Worm (Caenorhabditis elegans): ENCODE measurements around the gene gpcp-2.

Gene gpcp-2

DNA sequence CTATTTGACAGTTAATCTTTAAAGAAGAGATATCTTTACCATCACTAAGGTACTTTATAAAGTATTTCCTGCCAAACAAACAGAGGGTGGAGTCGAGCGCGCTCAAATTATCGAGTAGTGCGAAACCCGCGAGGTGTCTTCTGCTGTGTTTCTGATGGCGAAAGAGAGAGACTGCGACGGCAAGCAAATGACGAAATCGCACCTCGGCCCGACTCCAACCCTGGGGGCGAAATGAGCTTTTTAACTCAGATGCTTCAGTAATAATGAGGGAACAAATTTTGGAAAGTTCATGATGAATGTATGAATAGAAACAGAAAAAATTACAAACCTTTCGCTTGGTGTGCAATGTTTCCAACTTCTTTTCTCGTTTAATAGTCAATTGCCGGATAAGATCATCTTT, 18.4 kb upstream of the gpcp-2 start:
- peak; percentile 25 for TF ChIP-seq ceh-39 (tag; optimal IDR thresholded peaks at IDR 0.05)
- TF ChIP-seq ceh-83 (GFP tag; optimal IDR thresholded peaks at IDR 0.05) = peak; percentile 37
- TF ChIP-seq unc-62 (GFP tag; optimal IDR thresholded peaks at IDR 0.05) = no peak
- no peak for TF ChIP-seq elt-1 (tag; optimal IDR thresholded peaks at IDR 0.05; ENCODE audit: borderline replicate concordance, insufficient read depth)
- peak; percentile 27 for TF ChIP-seq drap-1 (GFP tag; optimal IDR thresholded peaks at IDR 0.05)
- peak; percentile 17 for TF ChIP-seq sptf-1 (tag; optimal IDR thresholded peaks at IDR 0.05)

DNA sequence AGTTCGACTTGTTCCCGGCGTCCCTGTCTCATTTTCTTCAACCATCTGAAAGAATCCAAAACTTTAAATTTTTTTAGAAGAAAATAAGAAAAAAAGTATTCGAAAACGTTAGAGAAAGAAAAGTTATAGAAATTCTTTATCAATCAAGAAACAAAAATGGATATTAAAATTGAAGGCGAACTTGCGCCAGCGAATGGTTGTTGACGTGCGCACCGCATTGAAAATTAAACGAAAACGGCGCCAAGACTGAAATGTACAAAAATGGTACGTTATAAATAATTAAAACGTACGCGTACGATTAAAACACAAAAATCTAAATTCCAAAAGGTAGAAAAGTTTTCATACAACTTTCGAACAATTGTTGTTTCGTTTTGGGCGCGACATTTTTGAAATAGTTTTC, 13.6 kb upstream of the gpcp-2 start, which contains the start of gene K02C4.3:
TSS of gene K02C4.3 (minus strand) at position 51 of the 400 bp plus-strand sequence.
- TF ChIP-seq mep-1 (tag; optimal IDR thresholded peaks at IDR 0.05) (peak; percentile 60), lsy-2 (tag; optimal IDR thresholded peaks at IDR 0.05) (peak; percentile 63), ceh-83 (GFP tag; optimal IDR thresholded peaks at IDR 0.05) (no peak)

DNA sequence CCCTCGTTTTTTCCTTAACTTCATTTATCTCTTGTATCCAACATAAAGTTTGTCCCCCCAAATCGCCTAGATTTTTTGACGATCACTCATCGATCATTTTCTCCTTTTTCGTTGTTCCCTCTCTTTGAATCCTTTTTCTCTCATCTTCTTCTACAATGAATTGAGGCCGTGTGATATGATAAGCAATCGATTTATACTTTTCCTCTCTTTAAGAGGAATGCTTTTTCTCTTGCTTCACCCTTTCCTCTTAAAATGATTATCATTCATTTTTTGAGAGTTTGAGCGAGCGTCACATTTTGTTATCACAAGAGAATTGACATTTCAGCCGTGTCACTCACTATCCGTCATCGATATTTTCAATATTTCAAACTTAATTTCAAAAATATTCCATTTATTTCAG, 4.9 kb upstream of the gpcp-2 start, which contains the start of gene K02C4.5:
TSS of gene K02C4.5 (plus strand) at position 395 of the 400 bp plus-strand sequence.
- TF ChIP-seq elt-3 (tag; optimal IDR thresholded peaks at IDR 0.05) (no peak), nhr-12 (tag; optimal IDR thresholded peaks at IDR 0.05) (no peak), nhr-237 (tag; optimal IDR thresholded peaks at IDR 0.05) (no peak), ceh-39 (tag; optimal IDR thresholded peaks at IDR 0.05) (no peak), ceh-43 (GFP tag; optimal IDR thresholded peaks at IDR 0.05) (no peak), mls-2 (tag; optimal IDR thresholded peaks at IDR 0.05) (no peak), ham-2 (GFP tag; optimal IDR thresholded peaks at IDR 0.05) (no peak), pha-4 (tag; optimal IDR thresholded peaks at IDR 0.05) (no peak), mab-5 (tag; optimal IDR thresholded peaks at IDR 0.05) (no peak), drap-1 (GFP tag; optimal IDR thresholded peaks at IDR 0.05) (no peak), ztf-11 (tag; optimal IDR thresholded peaks at IDR 0.05) (no peak), sptf-1 (tag; optimal IDR thresholded peaks at IDR 0.05) (no peak), flh-1 (GFP tag; optimal IDR thresholded peaks at IDR 0.05) (no peak), nhr-2 (tag; optimal IDR thresholded peaks at IDR 0.05) (no peak)

DNA sequence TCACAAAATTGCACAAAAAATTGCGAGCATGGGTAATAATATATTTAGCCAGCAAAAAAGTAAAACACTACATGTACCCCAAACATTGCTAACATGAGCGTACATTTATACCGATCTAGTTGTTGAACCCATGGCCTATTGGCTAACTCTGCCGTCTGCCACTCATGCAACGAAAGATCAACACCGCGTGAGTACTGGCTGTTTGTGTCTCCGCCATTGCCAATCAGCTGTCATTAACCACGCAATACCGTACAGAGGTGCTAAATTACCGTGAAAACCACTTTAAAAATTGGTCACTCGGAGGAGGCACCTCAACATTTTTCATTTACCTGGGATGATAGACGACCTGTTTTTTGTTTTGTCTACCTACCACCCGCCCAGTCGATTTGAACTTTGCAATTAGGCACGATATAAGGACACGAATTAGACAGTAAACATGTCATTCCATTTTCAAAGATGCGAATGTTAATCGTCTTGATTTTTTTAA, 2.2 kb upstream of the gpcp-2 start, which contains the start of gene K02C4.2:
TSS of gene K02C4.2 (plus strand) at position 437 of the 487 bp plus-strand sequence.
- TF ChIP-seq M03D4.4 (tag; optimal IDR thresholded peaks at IDR 0.05) (peak; percentile 79), ceh-43 (GFP tag; optimal IDR thresholded peaks at IDR 0.05) (peak; percentile 63), mls-2 (tag; optimal IDR thresholded peaks at IDR 0.05) (peak; percentile 81), cnd-1 (tag; optimal IDR thresholded peaks at IDR 0.05) (peak; percentile 86), nhr-237 (tag; optimal IDR thresholded peaks at IDR 0.05) (no peak), hlh-1 (tag; optimal IDR thresholded peaks at IDR 0.05) (peak; percentile 8), ceh-83 (GFP tag; optimal IDR thresholded peaks at IDR 0.05) (peak; percentile 89), tbx-8 (GFP tag; optimal IDR thresholded peaks at IDR 0.05) (peak; percentile 59), bed-3 (GFP tag; optimal IDR thresholded peaks at IDR 0.05) (peak; percentile 12), zip-8 (tag; optimal IDR thresholded peaks at IDR 0.05) (peak; percentile 23), unc-120 (tag; optimal IDR thresholded peaks at IDR 0.05; ENCODE audit: poor library complexity, severe bottlenecking) (peak; percentile 20), ham-2 (GFP tag; optimal IDR thresholded peaks at IDR 0.05) (peak; percentile 73), nhr-12 (tag; optimal IDR thresholded peaks at IDR 0.05) (no peak), flh-1 (GFP tag; optimal IDR thresholded peaks at IDR 0.05) (peak; percentile 59), unc-62 (GFP tag; optimal IDR thresholded peaks at IDR 0.05) (peak; percentile 22), ztf-11 (tag; optimal IDR thresholded peaks at IDR 0.05) (no peak), sptf-1 (tag; optimal IDR thresholded peaks at IDR 0.05) (no peak), mep-1 (tag; optimal IDR thresholded peaks at IDR 0.05) (peak; percentile 12), sem-2 (GFP tag; optimal IDR thresholded peaks at IDR 0.05) (peak; percentile 76), drap-1 (GFP tag; optimal IDR thresholded peaks at IDR 0.05) (peak; percentile 86), lin-13 (tag; optimal IDR thresholded peaks at IDR 0.05) (peak; percentile 20), lin-32 (GFP tag; optimal IDR thresholded peaks at IDR 0.05) (peak; percentile 76), lsy-2 (tag; optimal IDR thresholded peaks at IDR 0.05) (no peak), pha-4 (tag; optimal IDR thresholded peaks at IDR 0.05) (peak; percentile 55)

DNA sequence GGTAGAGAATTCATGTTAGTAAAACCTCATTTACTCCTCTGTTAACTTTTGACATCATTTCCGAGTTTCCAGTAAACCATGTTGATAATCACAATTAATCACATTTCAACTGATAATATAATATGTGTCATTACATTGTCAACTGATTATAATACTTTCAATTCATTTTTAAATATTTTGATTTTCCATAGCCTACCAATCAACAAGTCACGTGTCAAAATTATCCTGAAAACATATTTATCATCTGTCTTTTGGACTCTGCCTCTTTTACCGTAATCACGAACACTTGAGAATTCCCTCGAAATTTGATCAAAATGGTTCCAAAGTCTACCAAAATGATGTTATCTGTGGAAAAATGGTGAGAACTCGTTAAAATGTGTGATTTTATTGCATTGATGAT, 884 bp upstream of the gpcp-2 start:
- no peak for TF ChIP-seq sem-2 (GFP tag; optimal IDR thresholded peaks at IDR 0.05)
- no peak for TF ChIP-seq elt-3 (tag; optimal IDR thresholded peaks at IDR 0.05)
- TF ChIP-seq hlh-1 (tag; optimal IDR thresholded peaks at IDR 0.05) = no peak
- TF ChIP-seq snpc-4 (tag; optimal IDR thresholded peaks at IDR 0.05) = no peak
- TF ChIP-seq unc-62 (GFP tag; optimal IDR thresholded peaks at IDR 0.05) = no peak
- no peak for TF ChIP-seq mab-5 (tag; optimal IDR thresholded peaks at IDR 0.05)
- TF ChIP-seq sptf-1 (tag; optimal IDR thresholded peaks at IDR 0.05) = no peak
- TF ChIP-seq unc-39 (tag; optimal IDR thresholded peaks at IDR 0.05) = no peak
- no peak for TF ChIP-seq flh-1 (GFP tag; optimal IDR thresholded peaks at IDR 0.05)
- no peak for TF ChIP-seq bed-3 (GFP tag; optimal IDR thresholded peaks at IDR 0.05)
